Fruit fly (Drosophila melanogaster) whole organism, embryonic: ENCODE measurements around the gene Cpr92A.

ENCODE experiments used
- Bdp1 ChIP-seq: fragments of 200-800 bp; sonication (Bioruptor generic); optimal IDR thresholded peaks from 3 replicates; lab custom pipeline; 2016; ENCODE audit warnings: missing biosample characterization, missing genetic modification characterization
- Bteb2 ChIP-seq: fragments of 200-800 bp; sonication (Bioruptor generic); optimal IDR thresholded peaks from 2 replicates; lab custom pipeline; 2016; ENCODE audit warnings: missing biosample characterization, missing genetic modification characterization
- CG11085 ChIP-seq: fragments of 200-800 bp; sonication (Bioruptor generic); IDR thresholded peaks from 2 replicates; pipeline ENCODE4 v1.3.6; 2022; ENCODE audit warnings: missing biosample characterization, missing genetic modification characterization
- CG13287 ChIP-seq: fragments of 200-800 bp; sonication (Bioruptor generic); IDR thresholded peaks from 2 replicates; pipeline ENCODE4 v1.3.6; 2022; ENCODE audit warnings: missing biosample characterization, missing genetic modification characterization; ENCODE audit not compliant: partially characterized antibody
- CG14014 ChIP-seq: fragments of 200-800 bp; sonication (Bioruptor generic); IDR thresholded peaks from 2 replicates; pipeline ENCODE4 v1.3.6; 2022; ENCODE audit warnings: missing biosample characterization, missing genetic modification characterization
- CG15073 ChIP-seq: fragments of 200-800 bp; sonication (Bioruptor generic); optimal IDR thresholded peaks from 2 replicates; lab custom pipeline; 2016; ENCODE audit warnings: missing biosample characterization, missing genetic modification characterization
- CG17328 ChIP-seq: fragments of 200-800 bp; sonication (Bioruptor generic); IDR thresholded peaks from 2 replicates; pipeline ENCODE4 v1.3.6; 2022; ENCODE audit warnings: missing biosample characterization, missing genetic modification characterization
- CG17359 ChIP-seq: fragments of 200-800 bp; sonication (Bioruptor generic); optimal IDR thresholded peaks from 3 replicates; lab custom pipeline; 2018; ENCODE audit warnings: missing biosample characterization, mild to moderate bottlenecking, missing genetic modification characterization, moderate library complexity
- CG2199 ChIP-seq: fragments of 200-800 bp; sonication (Bioruptor generic); IDR thresholded peaks from 3 replicates; pipeline ENCODE4 v1.3.6; 2022; ENCODE audit warnings: missing biosample characterization, missing genetic modification characterization
- CG4730 ChIP-seq: fragments of 200-800 bp; sonication (Bioruptor generic); IDR thresholded peaks from 2 replicates; pipeline ENCODE4 v1.3.6; 2022; ENCODE audit warnings: missing biosample characterization, missing genetic modification characterization
- CG4820 ChIP-seq: fragments of 200-800 bp; sonication (Bioruptor generic); optimal IDR thresholded peaks from 3 replicates; lab custom pipeline; 2016; ENCODE audit warnings: missing biosample characterization, missing genetic modification characterization
- CG6683 ChIP-seq: fragments of 200-800 bp; sonication (Bioruptor generic); optimal IDR thresholded peaks from 2 replicates; lab custom pipeline; 2017; ENCODE audit warnings: missing biosample characterization, mild to moderate bottlenecking, missing genetic modification characterization, missing genetic modification reagents
- CG7556 ChIP-seq: fragments of 200-800 bp; sonication (Bioruptor generic); optimal IDR thresholded peaks from 2 replicates; lab custom pipeline; 2017; ENCODE audit warnings: missing biosample characterization, mild to moderate bottlenecking, missing genetic modification characterization
- CG8281 ChIP-seq: fragments of 200-800 bp; sonication (Bioruptor generic); optimal IDR thresholded peaks from 2 replicates; lab custom pipeline; 2018; ENCODE audit warnings: missing biosample characterization, mild to moderate bottlenecking, missing genetic modification characterization, moderate library complexity
- CG8388 ChIP-seq: fragments of 200-800 bp; sonication (Bioruptor generic); optimal IDR thresholded peaks from 2 replicates; lab custom pipeline; 2019; ENCODE audit warnings: missing biosample characterization, mild to moderate bottlenecking, missing genetic modification characterization, moderate library complexity
- CG8478 ChIP-seq: fragments of >200 bp; optimal IDR thresholded peaks from 2 replicates; lab custom pipeline; 2018
- CoRest ChIP-seq: fragments of 200-800 bp; sonication (Bioruptor generic); optimal IDR thresholded peaks from 3 replicates; lab custom pipeline; 2018; ENCODE audit warnings: missing biosample characterization, mild to moderate bottlenecking, missing genetic modification characterization, moderate library complexity
- Lhr ChIP-seq: fragments of 200-800 bp; sonication (Bioruptor generic); optimal IDR thresholded peaks from 3 replicates; lab custom pipeline; 2017; ENCODE audit warnings: mild to moderate bottlenecking, missing biosample characterization, missing genetic modification reagents, missing genetic modification characterization
- MBD-R2 ChIP-seq: fragments of 200-800 bp; sonication (Bioruptor generic); IDR thresholded peaks from 2 replicates; pipeline ENCODE4 v1.3.6; 2022; ENCODE audit warnings: missing biosample characterization, missing genetic modification characterization
- Nf-YA ChIP-seq: fragments of 200-800 bp; sonication (Bioruptor generic); IDR thresholded peaks from 2 replicates; pipeline ENCODE4 v1.3.6; 2022; ENCODE audit warnings: missing biosample characterization, missing genetic modification characterization
- NfI ChIP-seq: fragments of 200-800 bp; sonication (Bioruptor generic); optimal IDR thresholded peaks from 3 replicates; lab custom pipeline; 2018; ENCODE audit warnings: missing biosample characterization, mild to moderate bottlenecking, missing genetic modification characterization, moderate library complexity
- PHDP ChIP-seq: fragments of 200-800 bp; sonication (Bioruptor generic); optimal IDR thresholded peaks from 3 replicates; lab custom pipeline; 2018; ENCODE audit warnings: missing biosample characterization, mild to moderate bottlenecking, missing genetic modification characterization, moderate library complexity
- Pdp1 ChIP-seq, 2 experiments: fragments of 200-800 bp; sonication (Bioruptor generic); optimal IDR thresholded peaks; 3 replicates each; lab custom pipeline; 2016; ENCODE audit warnings: missing biosample characterization in 2 of 2, missing genetic modification characterization in 2 of 2, mild to moderate bottlenecking in 1 of 2, moderate library complexity in 1 of 2
- Side ChIP-seq: fragments of 200-800 bp; sonication (Bioruptor generic); optimal IDR thresholded peaks from 2 replicates; lab custom pipeline; 2016; ENCODE audit warnings: missing biosample characterization, missing genetic modification characterization
- ase ChIP-seq: fragments of 200-800 bp; sonication (Bioruptor generic); IDR thresholded peaks from 3 replicates; pipeline ENCODE4 v1.3.6; 2022; ENCODE audit warnings: missing biosample characterization, missing genetic modification characterization
- ash1 ChIP-seq: fragments of 200-800 bp; sonication (Bioruptor generic); optimal IDR thresholded peaks from 2 replicates; lab custom pipeline; 2018; ENCODE audit warnings: missing biosample characterization, mild to moderate bottlenecking, missing genetic modification characterization
- crol ChIP-seq: fragments of 200-800 bp; sonication (Bioruptor generic); IDR thresholded peaks from 2 replicates; pipeline ENCODE4 v1.3.6; 2022; ENCODE audit warnings: missing biosample characterization, missing genetic modification characterization
- en ChIP-seq: fragments of 200-800 bp; sonication (Bioruptor generic); optimal IDR thresholded peaks from 2 replicates; lab custom pipeline; 2016; ENCODE audit warnings: missing biosample characterization, missing genetic modification characterization
- fd102C ChIP-seq: fragments of 200-800 bp; sonication (Bioruptor generic); optimal IDR thresholded peaks from 2 replicates; lab custom pipeline; 2018; ENCODE audit warnings: missing biosample characterization, mild to moderate bottlenecking, missing genetic modification characterization, moderate library complexity
- fu2 ChIP-seq: fragments of 200-800 bp; sonication (Bioruptor generic); optimal IDR thresholded peaks from 2 replicates; lab custom pipeline; 2016; ENCODE audit warnings: missing biosample characterization, missing genetic modification characterization
- grau ChIP-seq: fragments of 200-800 bp; optimal IDR thresholded peaks from 3 replicates; lab custom pipeline; 2019; ENCODE audit warnings: missing biosample characterization, mild to moderate bottlenecking, missing genetic modification characterization, moderate library complexity
- gt ChIP-seq: fragments of 200-800 bp; sonication (Bioruptor generic); IDR thresholded peaks from 2 replicates; pipeline ENCODE4 v1.3.6; 2022; ENCODE audit warnings: missing biosample characterization, missing genetic modification characterization
- ham ChIP-seq: fragments of 200-800 bp; sonication (Bioruptor generic); IDR thresholded peaks from 2 replicates; pipeline ENCODE4 v1.3.6; 2022; ENCODE audit warnings: missing biosample characterization, missing genetic modification characterization
- knrl ChIP-seq: fragments of 200-800 bp; sonication (Bioruptor generic); IDR thresholded peaks from 3 replicates; pipeline ENCODE4 v1.3.6; 2022; ENCODE audit warnings: missing biosample characterization, missing genetic modification characterization; ENCODE audit not compliant: partially characterized antibody
- lbe ChIP-seq: fragments of 200-800 bp; sonication (Bioruptor generic); optimal IDR thresholded peaks from 2 replicates; lab custom pipeline; 2016; ENCODE audit warnings: missing biosample characterization, mild to moderate bottlenecking, missing genetic modification characterization
- lola ChIP-seq, 3 experiments: fragments of >200 bp in 2 of 3; fragments of 200-800 bp in 1 of 3; sonication (Bioruptor generic) in 1 of 3; optimal IDR thresholded peaks; 2 replicates each; lab custom pipeline; 2017 to 2019; ENCODE audit warnings: missing biosample characterization in 3 of 3, missing genetic modification characterization in 3 of 3, mild to moderate bottlenecking in 1 of 3, moderate library complexity in 1 of 3
- pita ChIP-seq: fragments of 200-800 bp; sonication (Bioruptor generic); optimal IDR thresholded peaks from 2 replicates; lab custom pipeline; 2017; ENCODE audit warnings: missing biosample characterization, mild to moderate bottlenecking, missing genetic modification characterization
- seq ChIP-seq: fragments of 200-800 bp; sonication (Bioruptor generic); IDR thresholded peaks from 2 replicates; pipeline ENCODE4 v1.3.6; 2022; ENCODE audit warnings: missing biosample characterization, missing genetic modification characterization
- slbo ChIP-seq: fragments of 200-800 bp; sonication (Bioruptor generic); IDR thresholded peaks from 2 replicates; pipeline ENCODE4 v1.3.6; 2022; ENCODE audit warnings: missing biosample characterization, missing genetic modification characterization

Gene Cpr92A

DNA sequence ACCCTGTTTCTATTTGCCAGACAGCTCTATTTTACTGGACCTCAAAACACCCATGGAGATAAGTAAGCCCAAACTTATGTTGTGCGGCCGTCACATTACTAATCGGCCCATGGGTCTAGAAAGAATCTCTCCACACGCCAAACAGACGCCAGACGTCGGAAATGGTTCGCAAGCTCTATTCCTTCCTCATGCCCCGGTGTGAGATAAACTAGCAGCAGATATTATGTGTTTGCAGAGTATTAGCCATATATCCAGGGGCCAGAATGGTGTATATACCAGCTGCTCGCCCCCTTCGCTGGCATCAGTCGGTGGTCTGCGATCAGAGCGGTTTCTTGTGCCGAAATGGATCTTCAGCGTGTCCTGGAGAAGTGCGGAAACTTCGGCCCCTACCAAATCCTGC is 11.2 kb upstream of the Cpr92A start, which contains the start of gene CG17752:
Gene CG17752 (plus strand): TSS at position 301 of the 400 bp plus-strand sequence.
- TF ChIP-seq CG4820 (GFP tag; lab: Kevin White, UChicago) (no peak), CG6683 (GFP tag; lab: Kevin White, UChicago) (no peak), CG8388 (GFP tag; lab: Kevin White, UChicago) (no peak), fd102C (no peak)

DNA sequence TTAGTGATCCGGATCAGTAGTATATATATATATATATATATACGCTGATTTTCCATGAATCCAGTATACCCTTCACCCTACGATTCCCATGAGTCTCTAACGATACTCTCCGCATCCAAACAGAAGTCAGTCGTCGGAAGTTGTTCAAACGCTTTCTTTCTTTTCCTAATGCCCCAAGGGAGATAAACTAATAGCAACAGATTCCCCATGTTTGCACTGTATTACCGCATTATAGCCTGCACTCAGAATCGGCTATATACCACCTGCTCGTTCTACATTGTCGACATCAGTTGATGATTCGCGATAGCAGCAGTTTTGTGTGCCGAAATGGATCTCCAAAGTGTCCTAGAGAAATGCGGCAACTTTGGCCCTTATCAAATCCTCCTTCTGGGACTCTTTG is 8.2 kb upstream of the Cpr92A start, which contains the start of gene CG17751:
Gene CG17751 (plus strand): TSS at position 301 of the 400 bp plus-strand sequence.
- no peak for TF ChIP-seq CG7556 (GFP tag; lab: Kevin White, UChicago)
- 0 out of 2 replicates have a peak, but pooled peaks have one; percentile 14 for TF ChIP-seq Nf-YA (GFP tag; lab: Robert Waterston, UW)
- TF ChIP-seq, all 482 proteins: peak for 1

DNA sequence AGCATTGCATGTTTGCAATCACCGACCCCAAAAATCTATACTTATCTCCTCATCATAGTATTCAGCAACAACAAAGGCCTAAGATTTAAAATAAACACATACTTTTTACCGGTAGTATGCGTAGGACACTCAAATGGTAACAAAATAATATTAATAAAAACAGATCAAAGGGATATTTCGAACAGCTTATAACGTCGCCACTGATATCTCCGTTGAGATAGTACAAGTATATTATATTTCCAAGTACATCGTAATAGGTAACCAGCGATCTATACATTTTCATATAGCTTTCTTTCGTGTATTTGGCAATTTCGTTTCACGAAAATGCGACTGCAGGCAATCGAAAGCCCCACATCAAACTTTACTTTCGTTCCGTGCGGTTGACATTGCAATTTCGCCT is 4.2 kb upstream of the Cpr92A start, which contains the start of gene CG7342:
Gene CG7342 (plus strand): TSS at position 380 of the 400 bp plus-strand sequence.
- TF ChIP-seq lola (GFP tag; optimal IDR thresholded peaks at IDR 0.05; lab: Kevin White, UChicago) (no peak), lbe (peak; percentile 53)

DNA sequence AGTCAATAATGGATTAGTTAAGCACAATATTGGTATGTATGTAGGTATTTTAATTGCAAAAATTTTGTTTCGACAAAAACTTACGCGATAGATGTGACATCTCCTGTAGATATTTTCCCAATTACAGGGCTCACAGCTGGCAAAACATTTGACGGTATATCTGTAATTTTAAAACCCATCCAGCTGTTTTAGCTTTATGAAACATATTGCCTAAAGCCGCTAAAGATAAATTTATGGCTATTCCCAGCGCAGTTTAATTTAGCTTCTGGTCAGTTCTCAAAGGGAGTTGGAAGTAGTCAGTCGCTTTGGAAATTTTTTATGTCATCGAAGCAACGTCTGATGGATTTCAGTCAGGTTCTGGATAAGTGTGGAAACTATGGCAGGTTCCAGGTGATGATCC is 1.6 kb upstream of the Cpr92A start, which contains the start of gene CG7333:
Gene CG7333 (plus strand): TSS at position 301 of the 400 bp plus-strand sequence.
- TF ChIP-seq CoRest (tag; lab: Kevin White, UChicago) = no peak
- TF ChIP-seq, all 482 proteins: peak for 0

DNA sequence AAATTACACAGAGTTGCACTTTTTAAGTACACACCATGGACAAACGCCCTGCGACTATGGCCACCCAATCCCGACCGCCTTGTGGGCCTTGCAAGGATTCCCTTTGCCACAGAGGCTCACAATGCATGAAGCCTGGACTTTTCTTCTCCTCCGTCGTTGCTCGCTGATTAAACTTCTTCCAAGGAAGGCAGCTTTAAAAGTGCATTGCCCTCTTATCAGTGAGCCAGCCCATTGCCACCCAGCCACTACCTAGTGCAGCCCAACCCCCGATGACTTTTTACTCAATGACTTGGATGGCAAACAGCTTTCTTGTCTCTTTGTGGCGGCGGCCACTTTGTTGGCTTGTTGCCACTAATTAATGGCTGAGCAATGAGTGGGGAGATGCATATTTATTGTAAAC is 11.1 kb downstream of the Cpr92A start:
- TF ChIP-seq CG11085 (GFP tag; lab: Robert Waterston, UW) (no peak), CG13287 (GFP tag; lab: Robert Waterston, UW) (no peak), Bteb2 (GFP tag; lab: Kevin White, UChicago) (no peak), MBD-R2 (GFP tag; lab: Robert Waterston, UW) (no peak), Pdp1 (GFP tag; optimal IDR thresholded peaks at IDR 0.05; lab: Kevin White, UChicago) (no peak), Bdp1 (GFP tag; lab: Kevin White, UChicago) (no peak), ase (GFP tag; lab: Robert Waterston, UW) (no peak), CG17359 (tag; lab: Kevin White, UChicago) (no peak), PHDP (no peak), CG17328 (GFP tag; lab: Robert Waterston, UW) (no peak), CG14014 (GFP tag; lab: Robert Waterston, UW) (no peak), gt (GFP tag; lab: Robert Waterston, UW) (no peak), ash1 (GFP tag; lab: Kevin White, UChicago) (no peak), seq (GFP tag; lab: Robert Waterston, UW) (no peak), CG2199 (GFP tag; lab: Robert Waterston, UW) (no peak), CG8281 (no peak), en (GFP tag; lab: Kevin White, UChicago) (no peak), NfI (no peak), fu2 (no peak)
- TF ChIP-seq, all 482 proteins: peak for 0

DNA sequence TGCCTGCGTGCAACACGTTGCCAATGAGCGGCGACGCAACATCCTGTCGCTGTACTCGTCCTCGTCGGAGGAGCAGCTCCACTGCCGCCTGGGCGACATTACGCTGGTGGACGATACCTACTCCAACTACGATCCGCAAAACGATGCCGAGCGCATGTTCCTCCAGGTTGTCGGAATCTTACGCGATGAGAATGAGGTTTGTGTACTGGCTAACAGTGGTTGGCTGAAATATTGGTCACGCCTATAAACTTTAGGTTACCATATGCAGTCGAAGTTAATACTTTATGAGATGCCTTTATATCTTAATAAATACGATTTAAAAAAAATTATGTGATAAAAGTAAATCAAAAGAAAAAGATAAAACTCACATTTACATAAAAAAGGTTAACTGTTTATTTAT is 12.4 kb downstream of the Cpr92A start:
- TF ChIP-seq ham (GFP tag; lab: Robert Waterston, UW) (no peak), crol (GFP tag; lab: Robert Waterston, UW) (no peak), slbo (GFP tag; lab: Robert Waterston, UW) (peak; percentile 9; the same call in 1 of the 2 replicates), knrl (GFP tag; lab: Robert Waterston, UW) (0 out of 3 replicates have a peak, but pooled peaks have one; percentile 4), Lhr (no peak), grau (tag; lab: Kevin White, UChicago) (no peak), CG15073 (GFP tag; lab: Kevin White, UChicago) (peak; percentile 95), pita (GFP tag; lab: Kevin White, UChicago) (no peak), CG4730 (GFP tag; lab: Robert Waterston, UW) (0 out of 2 replicates have a peak, but pooled peaks have one; percentile 5), CG8478 (lab: Kevin White, UChicago) (peak; percentile 22), Side (GFP tag; lab: Kevin White, UChicago) (no peak)
